Worm (Caenorhabditis elegans) whole organism, L4/young adult: ENCODE measurements around the gene otub-1.

Experiments
- W03F9.2 ChIP-seq: fragments of 150-350 bp; optimal IDR thresholded peaks from 2 replicates; lab custom pipeline; 2014; ENCODE audit warnings: missing biosample characterization, missing genetic modification characterization
- dao-5 ChIP-seq: sonication (generic microtip); optimal IDR thresholded peaks from 2 replicates; lab custom pipeline; 2016; ENCODE audit warnings: missing genotype, missing genetic modification characterization, moderate library complexity, missing compliant biosample characterization
- him-1 ChIP-seq: sonication (generic microtip); optimal IDR thresholded peaks from 2 replicates; lab custom pipeline; 2016; ENCODE audit warnings: missing genotype, missing genetic modification reagents, missing genetic modification characterization, missing compliant biosample characterization

- TF ChIP-seq him-1 (no peak), W03F9.2 (tag; lab: Kevin White, UChicago) (no peak), dao-5 (tag; lab: Kevin White, UChicago) (no peak)
Observed at ce11 chrV:15087207-15087706, 21.2 kb downstream of the otub-1 start, which contains the start of the genes C01G10.15 and C01G10.6.
